Worm (Caenorhabditis elegans): Measurements from ENCODE around the gene mif-1.
A peak's percentile ranks its signal among the peaks of the same experiment; 100 is the strongest.

mif-1 gene

DNA sequence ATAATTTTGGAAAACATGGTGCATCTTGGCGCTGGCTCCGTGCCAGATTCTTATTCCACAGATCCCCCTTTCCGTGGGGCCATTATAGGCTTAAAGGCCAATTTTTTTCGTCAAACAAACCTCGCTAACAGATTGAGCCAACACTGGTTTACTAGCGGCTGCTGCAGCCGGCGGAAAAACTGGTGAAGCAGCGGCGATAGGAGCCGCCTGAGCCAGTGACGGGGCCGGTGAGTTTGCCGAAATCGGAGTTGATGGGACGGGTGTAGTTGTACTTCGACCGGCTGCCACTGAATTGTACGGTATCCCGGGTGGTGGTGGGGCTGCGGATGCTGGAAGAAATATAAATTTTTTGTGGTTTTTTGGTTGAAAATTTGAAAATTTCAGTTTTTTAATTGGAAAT, 6.2 kb upstream of the mif-1 start:
- TF ChIP-seq snpc-4 (tag; optimal IDR thresholded peaks at IDR 0.05): no peak
- no peak for TF ChIP-seq sptf-1 (tag; optimal IDR thresholded peaks at IDR 0.05)
- TF ChIP-seq ztf-11 (tag; optimal IDR thresholded peaks at IDR 0.05): no peak
- TF ChIP-seq lin-32 (GFP tag; optimal IDR thresholded peaks at IDR 0.05): no peak
- TF ChIP-seq elt-1 (tag; optimal IDR thresholded peaks at IDR 0.05; ENCODE audit: borderline replicate concordance, insufficient read depth): no peak
- TF ChIP-seq nhr-12 (tag; optimal IDR thresholded peaks at IDR 0.05): no peak
- TF ChIP-seq pha-4 (tag; optimal IDR thresholded peaks at IDR 0.05): no peak
- no peak for TF ChIP-seq tbx-8 (GFP tag; optimal IDR thresholded peaks at IDR 0.05)
- no peak for TF ChIP-seq M03D4.4 (tag; optimal IDR thresholded peaks at IDR 0.05)
- no peak for TF ChIP-seq mls-2 (tag; optimal IDR thresholded peaks at IDR 0.05)
- no peak for TF ChIP-seq sem-2 (GFP tag; optimal IDR thresholded peaks at IDR 0.05)
- TF ChIP-seq unc-120 (tag; optimal IDR thresholded peaks at IDR 0.05; ENCODE audit: poor library complexity, severe bottlenecking): no peak
- TF ChIP-seq mep-1 (tag; optimal IDR thresholded peaks at IDR 0.05): no peak
- no peak for TF ChIP-seq ceh-43 (GFP tag; optimal IDR thresholded peaks at IDR 0.05)

DNA sequence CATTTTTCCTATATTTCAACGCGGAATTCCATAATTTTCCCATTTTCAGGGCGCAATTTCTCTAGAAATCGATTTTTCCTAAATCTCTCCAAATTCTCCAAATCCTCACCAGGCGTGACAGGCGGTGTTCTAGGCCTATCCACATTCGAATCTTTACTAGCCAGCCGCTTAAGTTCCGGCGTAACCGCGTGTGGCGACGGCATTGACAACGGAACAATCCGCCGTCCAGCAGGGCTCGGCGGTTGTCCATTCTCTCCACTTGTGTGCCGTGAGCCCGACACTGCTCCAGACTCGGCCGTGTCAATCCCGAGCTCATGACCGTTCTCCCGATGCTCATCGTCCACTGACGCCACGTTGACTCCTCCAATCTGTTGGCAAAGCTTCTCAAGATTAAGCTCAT, 4.9 kb upstream of the mif-1 start:
- TF ChIP-seq mls-2 (tag; optimal IDR thresholded peaks at IDR 0.05) (no peak), ham-2 (GFP tag; optimal IDR thresholded peaks at IDR 0.05) (no peak), ceh-83 (GFP tag; optimal IDR thresholded peaks at IDR 0.05) (no peak), ztf-11 (tag; optimal IDR thresholded peaks at IDR 0.05) (no peak), nhr-2 (tag; optimal IDR thresholded peaks at IDR 0.05) (no peak), ces-1 (GFP tag; optimal IDR thresholded peaks at IDR 0.05) (no peak), elt-1 (tag; optimal IDR thresholded peaks at IDR 0.05; ENCODE audit: borderline replicate concordance, insufficient read depth) (no peak), lin-32 (GFP tag; optimal IDR thresholded peaks at IDR 0.05) (no peak), drap-1 (GFP tag; optimal IDR thresholded peaks at IDR 0.05) (no peak), bed-3 (GFP tag; optimal IDR thresholded peaks at IDR 0.05) (no peak), elt-3 (tag; optimal IDR thresholded peaks at IDR 0.05) (no peak)

DNA sequence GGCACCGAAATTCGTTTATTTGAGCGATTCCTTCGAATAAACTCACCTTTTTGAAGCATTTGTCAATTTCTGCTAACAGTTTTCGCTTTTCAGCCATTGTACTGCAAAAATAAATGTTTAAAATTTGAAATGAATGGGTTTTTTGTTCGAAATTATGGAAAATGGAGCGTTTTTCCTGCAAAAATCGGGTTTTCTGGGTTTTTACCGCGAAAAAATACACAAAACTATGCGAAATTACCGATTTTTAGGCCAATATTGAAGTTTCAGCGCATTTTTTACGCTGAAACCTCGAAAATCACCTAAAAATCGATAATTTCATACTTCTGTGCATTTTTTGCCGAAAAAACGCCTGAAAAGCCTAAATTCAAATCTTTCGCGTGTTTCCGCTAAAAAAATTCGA, 1.6 kb upstream of the mif-1 start, which contains the start of gene ntl-3:
Gene ntl-3 (minus strand): TSS at position 101 of the 400 bp plus-strand sequence.
- TF ChIP-seq nhr-2 (tag; optimal IDR thresholded peaks at IDR 0.05) (no peak), ces-1 (GFP tag; optimal IDR thresholded peaks at IDR 0.05) (no peak), ceh-39 (tag; optimal IDR thresholded peaks at IDR 0.05) (no peak), pha-4 (tag; optimal IDR thresholded peaks at IDR 0.05) (no peak), nhr-237 (tag; optimal IDR thresholded peaks at IDR 0.05) (no peak)

DNA sequence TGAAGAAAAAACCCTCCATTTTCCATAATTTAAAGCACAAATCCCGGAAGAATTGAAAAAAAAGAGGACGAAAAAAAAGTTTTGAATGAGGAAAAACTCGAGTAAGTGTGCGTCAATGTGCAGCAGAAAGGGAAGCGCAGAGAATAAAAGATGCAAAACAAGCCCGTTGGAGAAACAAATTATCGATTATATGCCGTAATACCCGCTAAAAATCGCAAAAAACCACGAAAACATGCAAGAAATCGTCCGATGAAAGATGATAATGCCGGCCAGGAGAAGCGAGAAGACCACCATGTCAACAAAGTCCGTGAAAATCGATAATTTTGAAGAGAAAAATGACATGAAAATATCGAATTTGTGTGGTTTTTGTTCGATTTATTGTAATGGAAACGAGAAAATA, 938 bp upstream of the mif-1 start:
- TF ChIP-seq ces-1 (GFP tag; optimal IDR thresholded peaks at IDR 0.05) (peak; percentile 26), zip-8 (tag; optimal IDR thresholded peaks at IDR 0.05) (no peak)

DNA sequence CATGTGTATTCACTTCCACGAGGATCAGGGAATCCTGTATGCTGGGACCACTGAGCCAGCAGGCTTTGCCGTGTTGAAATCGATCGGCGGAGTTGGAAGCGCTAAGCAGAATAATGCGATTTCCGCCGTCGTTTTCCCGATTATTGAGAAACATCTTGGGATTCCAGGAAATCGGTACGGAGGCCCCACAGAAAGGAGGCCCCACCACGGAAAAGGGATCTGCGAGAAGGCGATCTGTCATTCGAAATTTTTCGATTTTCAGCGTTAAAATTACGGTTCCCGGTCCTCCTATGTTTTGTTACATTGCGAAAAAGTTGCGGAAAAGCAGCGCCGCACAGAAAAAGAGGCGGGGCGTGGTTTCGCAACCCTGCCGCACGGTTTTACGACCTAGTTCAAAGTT, 365 bp downstream of the mif-1 start:
- TF ChIP-seq mep-1 (tag; optimal IDR thresholded peaks at IDR 0.05) (no peak), cnd-1 (tag; optimal IDR thresholded peaks at IDR 0.05) (peak; percentile 39), tbx-8 (GFP tag; optimal IDR thresholded peaks at IDR 0.05) (peak; percentile 8), M03D4.4 (tag; optimal IDR thresholded peaks at IDR 0.05) (peak; percentile 17), mab-5 (tag; optimal IDR thresholded peaks at IDR 0.05) (no peak)

DNA sequence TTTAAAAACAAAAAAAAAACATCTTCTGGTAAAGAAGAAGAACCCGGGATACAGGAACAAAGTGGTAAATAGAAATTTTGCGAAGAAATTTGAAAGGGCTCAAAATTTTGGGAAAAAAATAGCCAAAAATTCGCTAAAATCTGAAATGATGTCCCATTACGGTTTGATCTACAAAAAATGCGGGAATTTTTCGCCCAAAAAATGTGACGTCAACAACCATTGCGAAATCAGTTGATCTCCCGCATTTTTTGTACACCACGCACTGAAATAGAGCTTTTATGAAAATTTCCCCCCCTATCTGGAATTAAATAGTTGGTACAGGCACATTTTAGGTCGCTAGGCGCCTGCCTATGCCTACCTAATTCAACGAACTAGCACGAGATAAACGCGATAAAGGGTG, 1.6 kb downstream of the mif-1 start:
- no peak for TF ChIP-seq elt-1 (tag; optimal IDR thresholded peaks at IDR 0.05; ENCODE audit: borderline replicate concordance, insufficient read depth)
- TF ChIP-seq drap-1 (GFP tag; optimal IDR thresholded peaks at IDR 0.05): no peak
- TF ChIP-seq mls-2 (tag; optimal IDR thresholded peaks at IDR 0.05): no peak
- no peak for TF ChIP-seq nhr-237 (tag; optimal IDR thresholded peaks at IDR 0.05)
- no peak for TF ChIP-seq cnd-1 (tag; optimal IDR thresholded peaks at IDR 0.05)
- TF ChIP-seq nhr-12 (tag; optimal IDR thresholded peaks at IDR 0.05): no peak
- no peak for TF ChIP-seq sem-2 (GFP tag; optimal IDR thresholded peaks at IDR 0.05)
- no peak for TF ChIP-seq ceh-83 (GFP tag; optimal IDR thresholded peaks at IDR 0.05)
- no peak for TF ChIP-seq ztf-11 (tag; optimal IDR thresholded peaks at IDR 0.05)
- TF ChIP-seq M03D4.4 (tag; optimal IDR thresholded peaks at IDR 0.05): no peak
- no peak for TF ChIP-seq hlh-1 (tag; optimal IDR thresholded peaks at IDR 0.05)
- TF ChIP-seq unc-120 (tag; optimal IDR thresholded peaks at IDR 0.05; ENCODE audit: poor library complexity, severe bottlenecking): no peak
- no peak for TF ChIP-seq pha-4 (tag; optimal IDR thresholded peaks at IDR 0.05)
- TF ChIP-seq nhr-28 (tag; optimal IDR thresholded peaks at IDR 0.05): no peak
- no peak for TF ChIP-seq unc-39 (tag; optimal IDR thresholded peaks at IDR 0.05)
- TF ChIP-seq bed-3 (GFP tag; optimal IDR thresholded peaks at IDR 0.05): no peak
- TF ChIP-seq ceh-43 (GFP tag; optimal IDR thresholded peaks at IDR 0.05): no peak
- TF ChIP-seq sptf-1 (tag; optimal IDR thresholded peaks at IDR 0.05): no peak
- no peak for TF ChIP-seq ceh-39 (tag; optimal IDR thresholded peaks at IDR 0.05)
- TF ChIP-seq lsy-2 (tag; optimal IDR thresholded peaks at IDR 0.05): no peak

Measured in whole organism, mixed stage, embryonic.